Worm (Caenorhabditis elegans) whole organism, early embryonic: ENCODE measurements around the gene F59E11.2.

Experiments
- B0310.2 ChIP-seq: sonication (generic microtip); optimal IDR thresholded peaks from 2 replicates; lab custom pipeline; 2016; ENCODE audit warnings: mild to moderate bottlenecking, missing genetic modification characterization, missing compliant biosample characterization
- F13C5.2 ChIP-seq: sonication (generic microtip); optimal IDR thresholded peaks from 2 replicates; lab custom pipeline; 2017; ENCODE audit warnings: mild to moderate bottlenecking, missing genetic modification characterization, inconsistent platforms, missing compliant biosample characterization
- aly-1 ChIP-seq: sonication (generic microtip); optimal IDR thresholded peaks from 2 replicates; lab custom pipeline; 2016; ENCODE audit warnings: missing genetic modification characterization, missing compliant biosample characterization
- ama-1 ChIP-seq: fragments of 150-350 bp; optimal IDR thresholded peaks from 2 replicates; lab custom pipeline; 2014
- ceh-13 ChIP-seq: fragments of 200-800 bp; sonication (Bioruptor generic); optimal IDR thresholded peaks from 2 replicates; lab custom pipeline; 2018; ENCODE audit warnings: mild to moderate bottlenecking, missing genetic modification characterization, missing compliant biosample characterization
- ceh-36 ChIP-seq: sonication (generic microtip); optimal IDR thresholded peaks from 2 replicates; lab custom pipeline; 2016; ENCODE audit warnings: missing genetic modification characterization, inconsistent platforms, missing compliant biosample characterization
- ets-7 ChIP-seq: sonication (generic microtip); optimal IDR thresholded peaks from 2 replicates; lab custom pipeline; 2016; ENCODE audit warnings: missing genotype, missing genetic modification characterization, missing compliant biosample characterization
- flt-1 ChIP-seq: fragments of 200-800 bp; sonication (Bioruptor generic); IDR thresholded peaks from 2 replicates; pipeline ENCODE4 v1.3.6; 2022; ENCODE audit warnings: missing genetic modification characterization, missing compliant biosample characterization
- hmbx-1 ChIP-seq: sonication (generic microtip); optimal IDR thresholded peaks from 2 replicates; lab custom pipeline; 2016; ENCODE audit warnings: mild to moderate bottlenecking, missing genetic modification characterization, missing compliant biosample characterization
- hmg-4 ChIP-seq: fragments of 200-800 bp; sonication (Bioruptor generic); optimal IDR thresholded peaks from 2 replicates; lab custom pipeline; 2018; ENCODE audit warnings: mild to moderate bottlenecking, missing genetic modification characterization, missing compliant biosample characterization
- hnd-1 ChIP-seq: sonication (generic microtip); optimal IDR thresholded peaks from 2 replicates; lab custom pipeline; 2016; ENCODE audit warnings: missing genetic modification characterization, missing compliant biosample characterization
- pes-1 ChIP-seq: fragments of 200-800 bp; sonication (Bioruptor generic); IDR thresholded peaks from 2 replicates; pipeline ENCODE4 v1.3.6; 2022; ENCODE audit warnings: missing genetic modification reagents, missing genetic modification characterization, missing compliant biosample characterization
- scrt-1 ChIP-seq: fragments of 200-800 bp; sonication (Bioruptor generic); IDR thresholded peaks from 2 replicates; pipeline ENCODE4 v1.3.6; 2022; ENCODE audit warnings: missing genetic modification characterization, missing compliant biosample characterization
- sea-1 ChIP-seq: fragments of 200-800 bp; sonication (Bioruptor generic); conservative IDR thresholded peaks from 2 replicates; pipeline ENCODE4 v1.3.6; 2022; ENCODE audit warnings: missing genetic modification characterization, missing compliant biosample characterization
- tbx-11 ChIP-seq: fragments of 200-800 bp; sonication (Bioruptor generic); IDR thresholded peaks from 2 replicates; pipeline ENCODE4 v1.3.6; 2022; ENCODE audit warnings: missing genetic modification characterization, missing compliant biosample characterization
- tbx-37 ChIP-seq: fragments of 200-800 bp; sonication (Bioruptor generic); conservative IDR thresholded peaks from 2 replicates; pipeline ENCODE4 v1.3.6; 2022; ENCODE audit warnings: missing genetic modification reagents, missing genetic modification characterization, missing compliant biosample characterization
- tra-4 ChIP-seq: sonication (generic microtip); optimal IDR thresholded peaks from 2 replicates; lab custom pipeline; 2017; ENCODE audit warnings: missing genetic modification characterization, missing compliant biosample characterization

Gene F59E11.2

DNA sequence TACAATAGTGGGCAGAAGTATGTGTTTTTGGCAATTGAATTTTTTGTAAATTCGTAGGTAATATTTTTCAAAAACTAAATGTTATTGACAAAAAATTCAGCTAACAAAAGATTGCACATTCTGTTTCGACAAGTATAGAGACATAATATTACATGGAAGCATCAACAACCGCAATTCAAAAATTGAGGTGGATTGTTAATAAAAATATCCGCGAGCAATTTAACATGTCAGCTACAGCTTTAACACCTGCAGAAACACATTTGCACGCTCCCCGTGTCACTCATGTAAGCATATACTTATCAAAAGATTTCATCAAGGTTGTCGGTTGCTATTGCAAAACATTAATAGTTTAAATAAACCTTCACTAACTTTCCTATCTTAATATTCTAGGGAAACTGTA is 34.4 kb downstream of the F59E11.2 start, which contains the start of gene srsx-34:
Gene srsx-34 (plus strand): TSS at position 301 of the 400 bp plus-strand sequence.
- TF ChIP-seq ceh-36 (tag; lab: Kevin White, UChicago) (no peak), hmg-4 (GFP tag; lab: Kevin White, UChicago) (no peak), tbx-37 (GFP tag; lab: Robert Waterston, UW) (no peak), ceh-13 (GFP tag; lab: Kevin White, UChicago) (no peak), tra-4 (tag; lab: Kevin White, UChicago) (no peak), sea-1 (GFP tag; lab: Robert Waterston, UW) (no peak), pes-1 (GFP tag; lab: Robert Waterston, UW) (no peak), aly-1 (tag; lab: Kevin White, UChicago) (no peak), F13C5.2 (no peak), ama-1 (lab: Kevin White, UChicago) (no peak), ets-7 (no peak)

- no peak for TF ChIP-seq ets-7
- TF ChIP-seq ceh-13 (GFP tag; lab: Kevin White, UChicago): no peak
- no peak for TF ChIP-seq tbx-37 (GFP tag; lab: Robert Waterston, UW)
- TF ChIP-seq hmbx-1 (tag; lab: Kevin White, UChicago): no peak
- no peak for TF ChIP-seq flt-1
- no peak for TF ChIP-seq tbx-11
- no peak for TF ChIP-seq aly-1 (tag; lab: Kevin White, UChicago)
- TF ChIP-seq ama-1 (lab: Kevin White, UChicago): no peak
- no peak for TF ChIP-seq scrt-1 (GFP tag; lab: Robert Waterston, UW)
- no peak for TF ChIP-seq hnd-1 (tag; lab: Kevin White, UChicago)
Observed at ce11 chrV:9041030-9041429, 39.8 kb downstream of the F59E11.2 start, which contains the start of gene cyp-33B1. TSS of gene cyp-33B1 (plus strand) at chrV:9041330.

- TF ChIP-seq sea-1 (GFP tag; lab: Robert Waterston, UW) (no peak), pes-1 (GFP tag; lab: Robert Waterston, UW) (no peak), F13C5.2 (no peak), tra-4 (tag; lab: Kevin White, UChicago) (no peak), flt-1 (no peak), tbx-37 (GFP tag; lab: Robert Waterston, UW) (no peak), hmg-4 (GFP tag; lab: Kevin White, UChicago) (no peak)
Observed at ce11 chrV:9044871-9045270, 43.6 kb downstream of the F59E11.2 start, which contains the start of gene nhr-30. TSS of gene nhr-30 (plus strand) at chrV:9045171.

DNA sequence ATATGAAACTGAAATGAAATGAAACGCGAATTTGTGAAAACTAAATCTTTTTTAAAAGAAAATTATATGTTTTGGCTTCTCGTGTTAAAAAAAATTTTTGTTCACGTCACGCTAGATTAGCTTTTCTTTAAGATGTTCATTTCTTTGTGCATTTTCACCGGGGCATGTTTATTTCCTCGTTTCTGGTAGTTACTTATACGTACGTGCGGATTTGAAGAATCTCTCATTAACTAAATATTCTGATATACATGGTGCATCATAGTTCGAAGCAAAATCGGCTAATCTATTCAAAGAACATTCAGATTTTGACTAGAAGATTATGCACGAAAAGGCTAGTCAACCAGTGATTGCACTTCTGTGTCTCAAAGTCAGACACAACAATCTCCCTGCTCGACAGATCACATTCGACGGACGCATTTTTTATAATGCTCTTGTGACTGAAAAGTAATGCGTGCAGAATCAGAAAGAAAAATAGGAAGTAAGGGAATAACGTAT is 46.3 kb downstream of the F59E11.2 start, which contains the start of gene C25E10.17:
Gene C25E10.17 (minus strand): TSS at position 51 of the 495 bp plus-strand sequence.
- TF ChIP-seq tbx-11: no peak
- no peak for TF ChIP-seq B0310.2 (tag; lab: Kevin White, UChicago)
- no peak for TF ChIP-seq hnd-1 (tag; lab: Kevin White, UChicago)
- TF ChIP-seq tbx-37 (GFP tag; lab: Robert Waterston, UW): no peak
- TF ChIP-seq hmbx-1 (tag; lab: Kevin White, UChicago): no peak
- TF ChIP-seq tra-4 (tag; lab: Kevin White, UChicago): no peak
- no peak for TF ChIP-seq flt-1
- TF ChIP-seq sea-1 (GFP tag; lab: Robert Waterston, UW): no peak

- TF ChIP-seq ceh-36 (tag; lab: Kevin White, UChicago) (no peak), ets-7 (no peak), B0310.2 (tag; lab: Kevin White, UChicago) (no peak), F13C5.2 (no peak), ama-1 (lab: Kevin White, UChicago) (no peak), tbx-11 (no peak), flt-1 (no peak), ceh-13 (GFP tag; lab: Kevin White, UChicago) (no peak), pes-1 (GFP tag; lab: Robert Waterston, UW) (no peak), hnd-1 (tag; lab: Kevin White, UChicago) (no peak), hmg-4 (GFP tag; lab: Kevin White, UChicago) (no peak), scrt-1 (GFP tag; lab: Robert Waterston, UW) (no peak), tra-4 (tag; lab: Kevin White, UChicago) (no peak), sea-1 (GFP tag; lab: Robert Waterston, UW) (no peak), hmbx-1 (tag; lab: Kevin White, UChicago) (no peak)
Observed at ce11 chrV:9049271-9049670, 48.0 kb downstream of the F59E11.2 start.

DNA sequence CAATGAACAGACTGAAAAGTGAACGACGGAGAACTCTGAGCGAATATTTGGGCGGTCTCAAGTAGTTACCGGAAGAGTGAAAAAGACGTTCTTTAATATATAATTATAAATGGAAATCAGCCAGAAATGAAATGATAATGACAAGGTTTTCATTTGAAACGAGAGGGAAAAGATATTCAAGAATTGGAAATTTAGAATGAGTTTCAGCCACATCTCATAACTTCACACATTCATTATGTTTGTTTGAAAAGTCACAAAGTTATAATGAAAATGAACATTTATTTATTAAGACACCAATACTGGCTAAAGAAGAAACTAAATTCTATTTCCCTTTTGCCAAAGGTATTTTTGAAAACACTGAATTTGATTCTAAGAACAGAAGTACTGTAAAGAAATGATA is 49.8 kb downstream of the F59E11.2 start, which contains the start of gene C25E10.7:
Gene C25E10.7 (minus strand): TSS at position 101 of the 400 bp plus-strand sequence.
- TF ChIP-seq sea-1 (GFP tag; lab: Robert Waterston, UW) (no peak), pes-1 (GFP tag; lab: Robert Waterston, UW) (no peak), tbx-11 (no peak)
